Worm (Caenorhabditis elegans) whole organism, L1 larva: ENCODE measurements around the gene D1044.6.

Experiments used
- ceh-88 ChIP-seq: fragments of 200-800 bp; sonication (Bioruptor generic); IDR thresholded peaks from 2 replicates; pipeline ENCODE4 v1.3.6; 2022; ENCODE audit warnings: missing genetic modification characterization, missing compliant biosample characterization
- ceh-90 ChIP-seq: sonication (generic microtip); optimal IDR thresholded peaks from 2 replicates; lab custom pipeline; 2016; ENCODE audit warnings: missing genetic modification characterization, missing compliant biosample characterization
- fkh-10 ChIP-seq: sonication (generic microtip); optimal IDR thresholded peaks from 2 replicates; lab custom pipeline; 2017; ENCODE audit warnings: missing biosample characterization, missing genetic modification reagents, missing genetic modification characterization
- fos-1 ChIP-seq: fragments of 150-350 bp; optimal IDR thresholded peaks from 2 replicates; lab custom pipeline; 2014; ENCODE audit warnings: missing biosample characterization, missing genetic modification characterization
- mab-9 ChIP-seq: fragments of 200-800 bp; sonication (Bioruptor generic); IDR thresholded peaks from 2 replicates; pipeline ENCODE4 v1.3.6; 2022; ENCODE audit warnings: missing genetic modification reagents, missing genetic modification characterization, missing compliant biosample characterization
- mdl-1 ChIP-seq, 2 experiments: fragments of 150-350 bp; optimal IDR thresholded peaks; 2 replicates each; lab custom pipeline; 2014 to 2017; ENCODE audit warnings: missing biosample characterization in 2 of 2, missing genetic modification characterization in 2 of 2, inconsistent platforms in 1 of 2
- zag-1 ChIP-seq: fragments of 150-350 bp; optimal IDR thresholded peaks from 2 replicates; lab custom pipeline; 2014; ENCODE audit warnings: missing biosample characterization, missing genetic modification characterization

ce11 chrIII:5504725-5505473 is 38.1 kb downstream of the D1044.6 start:
- no peak for TF ChIP-seq ceh-88 (GFP tag; lab: Robert Waterston, UW)
- no peak for TF ChIP-seq mab-9 (GFP tag; lab: Robert Waterston, UW)
- TF ChIP-seq fkh-10 (GFP tag; lab: Kevin White, UChicago), result no peak
- TF ChIP-seq ceh-90 (tag; lab: Kevin White, UChicago), result no peak
- no peak for TF ChIP-seq mdl-1 (tag; optimal IDR thresholded peaks at IDR 0.05; lab: Kevin White, UChicago)
- TF ChIP-seq fos-1 (tag; lab: Kevin White, UChicago), result no peak
- no peak for TF ChIP-seq zag-1 (tag; lab: Kevin White, UChicago)
